Worm (Caenorhabditis elegans) whole organism, mixed stage, embryonic: ENCODE results near the gene R11.3.

ENCODE experiments used
- M03D4.4 ChIP-seq: sonication (generic microtip); optimal IDR thresholded peaks from 2 replicates; lab custom pipeline; 2017; ENCODE audit warnings: mild to moderate bottlenecking, missing genetic modification characterization, missing compliant biosample characterization
- bed-3 ChIP-seq: fragments of 200-800 bp; sonication (Bioruptor generic); optimal IDR thresholded peaks from 3 replicates; lab custom pipeline; 2018; ENCODE audit warnings: mild to moderate bottlenecking, missing genetic modification characterization, moderate library complexity, missing compliant biosample characterization
- blmp-1 ChIP-seq: fragments of 150-350 bp; optimal IDR thresholded peaks from 2 replicates; lab custom pipeline; 2014; ENCODE audit warnings: missing biosample characterization, missing genetic modification characterization
- ceh-39 ChIP-seq: fragments of 150-350 bp; optimal IDR thresholded peaks from 2 replicates; lab custom pipeline; 2014; ENCODE audit warnings: missing biosample characterization, missing genetic modification characterization
- ceh-43 ChIP-seq: fragments of 200-800 bp; sonication (Bioruptor generic); optimal IDR thresholded peaks from 2 replicates; lab custom pipeline; 2018; ENCODE audit warnings: mild to moderate bottlenecking, missing genetic modification characterization, moderate library complexity, missing compliant biosample characterization
- ceh-83 ChIP-seq: fragments of 200-800 bp; sonication (Bioruptor generic); optimal IDR thresholded peaks from 2 replicates; lab custom pipeline; 2018; ENCODE audit warnings: mild to moderate bottlenecking, missing genetic modification characterization, missing compliant biosample characterization
- ces-1 ChIP-seq: fragments of 150-350 bp; optimal IDR thresholded peaks from 2 replicates; lab custom pipeline; 2014; ENCODE audit warnings: missing biosample characterization, missing genetic modification reagents, missing genetic modification characterization
- cnd-1 ChIP-seq: fragments of 200-800 bp; sonication (Bioruptor generic); optimal IDR thresholded peaks from 2 replicates; lab custom pipeline; 2018; ENCODE audit warnings: mild to moderate bottlenecking, missing genetic modification characterization, missing compliant biosample characterization
- drap-1 ChIP-seq: fragments of 200-800 bp; sonication (Bioruptor generic); optimal IDR thresholded peaks from 3 replicates; lab custom pipeline; 2018; ENCODE audit warnings: mild to moderate bottlenecking, missing genetic modification characterization, missing compliant biosample characterization
- elt-1 ChIP-seq: sonication (generic microtip); optimal IDR thresholded peaks from 2 replicates; lab custom pipeline; 2017; ENCODE audit warnings: missing genetic modification characterization, mild to moderate bottlenecking, missing compliant biosample characterization, antibody characterized with exemption, moderate library complexity, borderline replicate concordance; ENCODE audit not compliant: insufficient read depth
- elt-3 ChIP-seq: fragments of 150-350 bp; optimal IDR thresholded peaks from 2 replicates; lab custom pipeline; 2014; ENCODE audit warnings: missing biosample characterization, missing genetic modification characterization
- flh-1 ChIP-seq: fragments of 200-800 bp; sonication (Bioruptor generic); optimal IDR thresholded peaks from 2 replicates; lab custom pipeline; 2018; ENCODE audit warnings: mild to moderate bottlenecking, missing genetic modification characterization, moderate library complexity, missing compliant biosample characterization
- ham-2 ChIP-seq: fragments of 200-800 bp; sonication (Bioruptor generic); optimal IDR thresholded peaks from 2 replicates; lab custom pipeline; 2018; ENCODE audit warnings: mild to moderate bottlenecking, missing genetic modification characterization, missing compliant biosample characterization
- hlh-1 ChIP-seq: fragments of 150-350 bp; optimal IDR thresholded peaks from 2 replicates; lab custom pipeline; 2014; ENCODE audit warnings: missing biosample characterization, missing genetic modification reagents, missing genetic modification characterization
- lin-13 ChIP-seq: fragments of 150-350 bp; optimal IDR thresholded peaks from 2 replicates; lab custom pipeline; 2014; ENCODE audit warnings: missing biosample characterization, missing genetic modification characterization
- lin-32 ChIP-seq: fragments of 200-800 bp; sonication (Bioruptor generic); optimal IDR thresholded peaks from 2 replicates; lab custom pipeline; 2018; ENCODE audit warnings: mild to moderate bottlenecking, missing genetic modification characterization, missing compliant biosample characterization
- lsy-2 ChIP-seq: fragments of 150-350 bp; optimal IDR thresholded peaks from 2 replicates; lab custom pipeline; 2014; ENCODE audit warnings: missing biosample characterization, missing genetic modification characterization
- mab-5 ChIP-seq: fragments of 150-350 bp; optimal IDR thresholded peaks from 2 replicates; lab custom pipeline; 2014; ENCODE audit warnings: missing biosample characterization, missing genetic modification characterization
- mep-1 ChIP-seq: fragments of 150-350 bp; optimal IDR thresholded peaks from 2 replicates; lab custom pipeline; 2017; ENCODE audit warnings: missing biosample characterization, missing genetic modification reagents, missing genetic modification characterization, inconsistent platforms
- mls-2 ChIP-seq: sonication (generic microtip); optimal IDR thresholded peaks from 2 replicates; lab custom pipeline; 2016; ENCODE audit warnings: mild to moderate bottlenecking, missing genetic modification characterization, moderate library complexity, missing compliant biosample characterization
- nhr-12 ChIP-seq: fragments of 150-350 bp; optimal IDR thresholded peaks from 2 replicates; lab custom pipeline; 2014; ENCODE audit warnings: missing biosample characterization, missing genetic modification characterization
- nhr-2 ChIP-seq: fragments of 150-350 bp; optimal IDR thresholded peaks from 2 replicates; lab custom pipeline; 2014; ENCODE audit warnings: missing biosample characterization, missing genetic modification characterization
- nhr-237 ChIP-seq: fragments of 150-350 bp; optimal IDR thresholded peaks from 2 replicates; lab custom pipeline; 2014; ENCODE audit warnings: missing biosample characterization, missing genetic modification characterization
- nhr-28 ChIP-seq: fragments of 150-350 bp; optimal IDR thresholded peaks from 2 replicates; lab custom pipeline; 2014; ENCODE audit warnings: missing biosample characterization, missing genetic modification characterization
- nhr-76 ChIP-seq: sonication (generic microtip); optimal IDR thresholded peaks from 2 replicates; lab custom pipeline; 2017; ENCODE audit warnings: missing biosample characterization, missing genetic modification characterization
- pha-4 ChIP-seq: fragments of 150-350 bp; optimal IDR thresholded peaks from 2 replicates; lab custom pipeline; 2018; ENCODE audit warnings: missing biosample characterization, missing genetic modification reagents, missing genetic modification characterization
- sem-2 ChIP-seq: fragments of 200-800 bp; sonication (Bioruptor generic); optimal IDR thresholded peaks from 2 replicates; lab custom pipeline; 2018; ENCODE audit warnings: mild to moderate bottlenecking, missing genetic modification characterization, missing compliant biosample characterization
- snpc-4 ChIP-seq: fragments of 150-350 bp; optimal IDR thresholded peaks from 2 replicates; lab custom pipeline; 2014; ENCODE audit warnings: missing biosample characterization, missing genetic modification characterization
- sptf-1 ChIP-seq: sonication (generic microtip); optimal IDR thresholded peaks from 2 replicates; lab custom pipeline; 2017; ENCODE audit warnings: mild to moderate bottlenecking, missing genetic modification characterization, moderate library complexity, missing compliant biosample characterization
- tbx-8 ChIP-seq: fragments of 200-800 bp; sonication (Bioruptor generic); optimal IDR thresholded peaks from 2 replicates; lab custom pipeline; 2018; ENCODE audit warnings: mild to moderate bottlenecking, missing genetic modification characterization, moderate library complexity, missing compliant biosample characterization
- unc-120 ChIP-seq: sonication (generic microtip); optimal IDR thresholded peaks from 2 replicates; lab custom pipeline; 2017; ENCODE audit warnings: missing genetic modification characterization, missing compliant biosample characterization; ENCODE audit not compliant: poor library complexity, severe bottlenecking
- unc-39 ChIP-seq: fragments of 150-350 bp; optimal IDR thresholded peaks from 2 replicates; lab custom pipeline; 2014; ENCODE audit warnings: missing biosample characterization, missing genetic modification characterization
- unc-62 ChIP-seq: fragments of 150-350 bp; optimal IDR thresholded peaks from 2 replicates; lab custom pipeline; 2014; ENCODE audit warnings: missing biosample characterization, missing genetic modification reagents, missing genetic modification characterization
- zip-8 ChIP-seq: fragments of 150-350 bp; optimal IDR thresholded peaks from 2 replicates; lab custom pipeline; 2014; ENCODE audit warnings: missing biosample characterization, missing genetic modification characterization
- ztf-11 ChIP-seq: fragments of 150-350 bp; optimal IDR thresholded peaks from 2 replicates; lab custom pipeline; 2014; ENCODE audit warnings: missing biosample characterization, missing genetic modification characterization

R11.3 gene

ce11 chrX:16151302-16151701 lies 47.7 kb downstream of the R11.3 start:
- TF ChIP-seq sptf-1 (tag; lab: Kevin White, UChicago) = no peak
- TF ChIP-seq ceh-39 = no peak
- TF ChIP-seq flh-1 (GFP tag; lab: Kevin White, UChicago) = no peak
- TF ChIP-seq ceh-43 (GFP tag; lab: Kevin White, UChicago) = no peak

DNA sequence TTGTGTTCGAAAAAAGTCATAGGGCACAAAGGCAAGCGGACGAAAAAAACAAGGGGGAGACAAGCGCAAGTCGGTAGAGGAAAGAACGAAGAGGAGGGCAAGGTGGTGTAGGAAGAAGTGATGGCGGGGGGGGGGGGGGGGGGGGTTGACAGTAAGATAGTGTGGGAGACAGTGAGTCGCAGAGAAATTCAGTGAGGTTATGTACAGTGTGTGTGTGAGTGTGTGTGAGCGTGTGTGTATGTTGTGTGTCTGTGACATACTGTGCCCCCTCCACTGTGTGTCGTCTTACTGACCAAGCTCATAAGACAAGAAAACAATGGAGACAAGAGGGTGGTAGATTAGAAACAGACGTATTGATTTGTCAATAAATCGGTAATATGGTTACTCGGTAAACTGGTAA lies 48.9 kb downstream of the R11.3 start:
- peak; percentile 93 for TF ChIP-seq pha-4 (tag; lab: Kevin White, UChicago)
- TF ChIP-seq mep-1 (tag; lab: Kevin White, UChicago) = no peak
- TF ChIP-seq nhr-2 = peak; percentile 89
- TF ChIP-seq tbx-8 (GFP tag; lab: Kevin White, UChicago) = no peak
- TF ChIP-seq ztf-11 (tag; lab: Kevin White, UChicago) = no peak
- no peak for TF ChIP-seq bed-3 (GFP tag; lab: Kevin White, UChicago)
- TF ChIP-seq nhr-12 (tag; lab: Kevin White, UChicago) = no peak
- TF ChIP-seq mab-5 = no peak
- TF ChIP-seq mls-2 (tag; lab: Kevin White, UChicago) = peak; percentile 76
- TF ChIP-seq drap-1 (GFP tag; lab: Kevin White, UChicago) = peak; percentile 38
- peak; percentile 10 for TF ChIP-seq ham-2 (GFP tag; lab: Kevin White, UChicago)
- peak; percentile 56 for TF ChIP-seq M03D4.4 (tag; lab: Kevin White, UChicago)
- TF ChIP-seq unc-120 (tag; lab: Kevin White, UChicago) = peak; percentile 1
- TF ChIP-seq ces-1 (GFP tag; lab: Kevin White, UChicago) = no peak
- no peak for TF ChIP-seq ceh-39
- TF ChIP-seq ceh-43 (GFP tag; lab: Kevin White, UChicago) = no peak
- TF ChIP-seq nhr-237 (tag; lab: Kevin White, UChicago) = no peak
- TF ChIP-seq sptf-1 (tag; lab: Kevin White, UChicago) = peak; percentile 82
- no peak for TF ChIP-seq hlh-1
- TF ChIP-seq, all 35 proteins: peak for 8

- TF ChIP-seq hlh-1 = peak; percentile 70
- peak; percentile 62 for TF ChIP-seq elt-1
- peak; percentile 70 for TF ChIP-seq mep-1 (tag; lab: Kevin White, UChicago)
- TF ChIP-seq unc-62 (GFP tag; lab: Kevin White, UChicago) = peak; percentile 89
- TF ChIP-seq nhr-76 (tag; lab: Kevin White, UChicago) = no peak
- peak; percentile 89 for TF ChIP-seq ces-1 (GFP tag; lab: Kevin White, UChicago)
- no peak for TF ChIP-seq blmp-1 (tag; lab: Kevin White, UChicago)
- peak; percentile 77 for TF ChIP-seq cnd-1 (tag; lab: Kevin White, UChicago)
- TF ChIP-seq lsy-2 = peak; percentile 61
- peak; percentile 89 for TF ChIP-seq zip-8 (tag; lab: Kevin White, UChicago)
- TF ChIP-seq sptf-1 (tag; lab: Kevin White, UChicago) = peak; percentile 87
- TF ChIP-seq mls-2 (tag; lab: Kevin White, UChicago) = peak; percentile 93
- TF ChIP-seq tbx-8 (GFP tag; lab: Kevin White, UChicago) = peak; percentile 77
- TF ChIP-seq lin-32 (GFP tag; lab: Kevin White, UChicago) = peak; percentile 40
- TF ChIP-seq nhr-28 (tag; lab: Kevin White, UChicago) = no peak
- peak; percentile 58 for TF ChIP-seq elt-3 (tag; lab: Kevin White, UChicago)
- peak; percentile 36 for TF ChIP-seq bed-3 (GFP tag; lab: Kevin White, UChicago)
- TF ChIP-seq nhr-12 (tag; lab: Kevin White, UChicago) = peak; percentile 20
- TF ChIP-seq ham-2 (GFP tag; lab: Kevin White, UChicago) = peak; percentile 97
- TF ChIP-seq snpc-4 (tag; lab: Kevin White, UChicago) = no peak
- peak; percentile 61 for TF ChIP-seq nhr-237 (tag; lab: Kevin White, UChicago)
- TF ChIP-seq nhr-2 = peak; percentile 89
- TF ChIP-seq unc-39 = peak; percentile 39
- peak; percentile 92 for TF ChIP-seq ztf-11 (tag; lab: Kevin White, UChicago)
- TF ChIP-seq lin-13 = peak; percentile 83
- TF ChIP-seq ceh-83 (GFP tag; lab: Kevin White, UChicago) = no peak
- TF ChIP-seq flh-1 (GFP tag; lab: Kevin White, UChicago) = peak; percentile 43
- peak; percentile 52 for TF ChIP-seq pha-4 (tag; lab: Kevin White, UChicago)
- TF ChIP-seq sem-2 (GFP tag; lab: Kevin White, UChicago) = peak; percentile 40
- peak; percentile 67 for TF ChIP-seq ceh-43 (GFP tag; lab: Kevin White, UChicago)
- TF ChIP-seq M03D4.4 (tag; lab: Kevin White, UChicago) = peak; percentile 70
- TF ChIP-seq ceh-39 = peak; percentile 46
- peak; percentile 80 for TF ChIP-seq unc-120 (tag; lab: Kevin White, UChicago)
- no peak for TF ChIP-seq mab-5
- TF ChIP-seq drap-1 (GFP tag; lab: Kevin White, UChicago) = peak; percentile 79
These were observed 51.3 kb downstream of the R11.3 start for ce11 chrX:16147728-16148197.
